Worm (Caenorhabditis elegans): ENCODE results near the gene K02D10.3.

K02D10.3 gene

DNA sequence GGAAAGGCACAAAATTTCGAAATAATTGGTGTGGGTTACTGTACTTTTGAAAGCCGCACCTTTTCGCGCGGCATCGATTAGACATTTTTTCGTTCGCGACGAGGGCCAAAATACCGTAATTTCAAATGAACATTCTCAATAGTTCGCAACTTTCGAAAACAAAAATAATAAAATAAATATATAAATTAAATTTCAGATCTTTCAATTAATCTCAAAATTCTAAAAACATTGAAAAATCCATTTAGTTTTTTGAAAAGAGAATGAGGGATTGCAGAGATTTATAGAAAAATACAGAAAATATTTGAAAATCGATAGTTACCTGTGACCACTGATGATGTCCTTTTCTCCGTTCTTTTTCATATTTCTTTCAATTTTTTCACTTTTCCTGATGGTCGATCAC, 14.3 kb upstream of the K02D10.3 start, which contains the start of gene K02D10.8:
Gene K02D10.8 (plus strand): TSS at position 301 of the 400 bp plus-strand sequence.
- TF ChIP-seq F44E2.7 (GFP tag; IDR thresholded peaks at IDR 0.05) (no peak), ceh-62 (tag; optimal IDR thresholded peaks at IDR 0.05) (no peak), unc-62 (GFP tag; optimal IDR thresholded peaks at IDR 0.05 in 1 of 2) (no peak), unc-62 (tag; optimal IDR thresholded peaks at IDR 0.05) (no peak), lin-15B (tag; optimal IDR thresholded peaks at IDR 0.05) (no peak), ceh-20 (GFP tag; IDR thresholded peaks at IDR 0.05) (no peak)

DNA sequence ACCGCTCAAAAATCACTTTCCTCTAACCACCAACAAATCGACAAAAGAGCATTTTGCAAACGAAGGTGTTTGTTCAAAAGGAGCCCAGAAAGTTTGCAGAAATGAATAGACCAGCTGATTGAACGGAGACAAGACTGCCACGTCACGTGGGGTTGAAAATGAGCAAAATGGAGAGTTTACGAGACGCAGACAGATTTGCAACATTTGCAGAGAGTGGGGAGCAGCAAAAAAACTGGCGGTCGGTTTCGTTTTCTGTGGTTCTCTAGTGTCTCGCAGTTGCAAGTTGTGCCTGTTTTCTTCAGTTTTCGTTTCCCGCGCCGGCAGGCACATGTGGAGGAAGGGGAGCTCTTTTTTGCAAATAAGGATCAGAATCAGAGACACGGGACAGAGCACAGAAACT, 13.7 kb upstream of the K02D10.3 start:
- TF ChIP-seq zfp-2 (tag; optimal IDR thresholded peaks at IDR 0.05) (no peak), ceh-32 (tag; optimal IDR thresholded peaks at IDR 0.05; ENCODE audit: poor library complexity) (no peak), T26A8.4 (GFP tag; IDR thresholded peaks at IDR 0.05) (no peak), nhr-42 (GFP tag; IDR thresholded peaks at IDR 0.05) (no peak), D1046.2 (GFP tag; IDR thresholded peaks at IDR 0.05) (no peak), dmd-9 (GFP tag; IDR thresholded peaks at IDR 0.05) (no peak), nhr-237 (tag; optimal IDR thresholded peaks at IDR 0.05) (no peak), pha-4 (GFP tag; IDR thresholded peaks at IDR 0.05) (no peak; the same call in 1 of the 2 replicates), pha-4 (tag; optimal IDR thresholded peaks at IDR 0.05) (no peak), hlh-11 (tag; optimal IDR thresholded peaks at IDR 0.05) (peak; percentile 86), ztf-7 (tag; optimal IDR thresholded peaks at IDR 0.05) (no peak), jun-1 (tag; optimal IDR thresholded peaks at IDR 0.05) (no peak), ztf-11 (tag; optimal IDR thresholded peaks at IDR 0.05) (no peak), tra-1 (GFP tag; IDR thresholded peaks at IDR 0.05) (0 out of 2 replicates have a peak, but pooled peaks have one; percentile 33), cey-2 (tag; optimal IDR thresholded peaks at IDR 0.05; ENCODE audit: borderline replicate concordance, insufficient read depth) (no peak), nhr-111 (GFP tag; optimal IDR thresholded peaks at IDR 0.05) (no peak), php-3 (GFP tag; IDR thresholded peaks at IDR 0.05) (no peak), Y75B8A.6 (GFP tag; IDR thresholded peaks at IDR 0.05) (no peak), F37D6.2 (tag; optimal IDR thresholded peaks at IDR 0.05) (no peak), Y48G9A.11 (GFP tag; IDR thresholded peaks at IDR 0.05) (no peak), nhr-76 (tag; optimal IDR thresholded peaks at IDR 0.05) (no peak), egl-27 (tag; optimal IDR thresholded peaks at IDR 0.05) (no peak), egl-43 (GFP tag; IDR thresholded peaks at IDR 0.05) (0 out of 2 replicates have a peak, but pooled peaks have one; percentile 62), nhr-28 (tag; optimal IDR thresholded peaks at IDR 0.05) (peak; percentile 78), hif-1 (tag; optimal IDR thresholded peaks at IDR 0.05) (peak in 1 of 2 experiments; percentile 48), nhr-77 (tag; optimal IDR thresholded peaks at IDR 0.05) (peak; percentile 78), mxl-3 (GFP tag; optimal IDR thresholded peaks at IDR 0.05) (peak; percentile 47), pqm-1 (tag; optimal IDR thresholded peaks at IDR 0.05) (no peak), zfp-3 (GFP tag; conservative IDR thresholded peaks at IDR 0.05) (no peak), nhr-10 (tag; optimal IDR thresholded peaks at IDR 0.05) (no peak), madf-5 (GFP tag; IDR thresholded peaks at IDR 0.05) (no peak), T20F7.1 (GFP tag; optimal IDR thresholded peaks at IDR 0.05) (no peak), snpc-4 (tag; optimal IDR thresholded peaks at IDR 0.05) (no peak), ceh-82 (tag; optimal IDR thresholded peaks at IDR 0.05) (no peak), lsy-2 (tag; optimal IDR thresholded peaks at IDR 0.05) (peak in 1 of 2 experiments; percentile 63), daf-19 (GFP tag; conservative IDR thresholded peaks at IDR 0.05) (no peak), ceh-62 (tag; optimal IDR thresholded peaks at IDR 0.05) (no peak), nhr-48 (tag; optimal IDR thresholded peaks at IDR 0.05) (no peak), Y105C5A.15 (GFP tag; IDR thresholded peaks at IDR 0.05) (no peak), lin-1 (GFP tag; IDR thresholded peaks at IDR 0.05) (no peak), F10B5.3 (tag; optimal IDR thresholded peaks at IDR 0.05) (no peak), set-16 (GFP tag; IDR thresholded peaks at IDR 0.05) (no peak), arid-1 (GFP tag; conservative IDR thresholded peaks at IDR 0.05) (no peak), ama-1 (optimal IDR thresholded peaks at IDR 0.05) (no peak), unc-130 (GFP tag; optimal IDR thresholded peaks at IDR 0.05) (no peak), aha-1 (tag) (peak; percentile 96)

Data from whole organism, L4 larva.